Worm (Caenorhabditis elegans) whole organism, L4 larva: ENCODE measurements around the gene C31G12.3.

ENCODE experiments used
- F49E8.2 ChIP-seq: sonication (generic microtip); optimal IDR thresholded peaks from 2 replicates; lab custom pipeline; 2016; ENCODE audit warnings: missing compliant biosample characterization, mild to moderate bottlenecking, missing genetic modification characterization, borderline replicate concordance
- R02D3.7 ChIP-seq: fragments of 150-350 bp; sonication (generic microtip); optimal IDR thresholded peaks from 3 replicates; lab custom pipeline; 2014; ENCODE audit warnings: missing biosample characterization, missing genetic modification characterization
- T20F7.1 ChIP-seq: fragments of 200-800 bp; sonication (Bioruptor generic); optimal IDR thresholded peaks from 2 replicates; lab custom pipeline; 2018; ENCODE audit warnings: mild to moderate bottlenecking, missing genetic modification characterization, missing compliant biosample characterization
- Y105C5A.15 ChIP-seq: fragments of 200-800 bp; sonication (Bioruptor generic); IDR thresholded peaks from 2 replicates; pipeline ENCODE4 v1.3.6; 2022; ENCODE audit warnings: missing genetic modification characterization, missing compliant biosample characterization
- ceh-20 ChIP-seq: fragments of 200-800 bp; sonication (Bioruptor generic); IDR thresholded peaks from 2 replicates; pipeline ENCODE4 v1.3.6; 2022; ENCODE audit warnings: missing genetic modification reagents, missing genetic modification characterization, missing compliant biosample characterization
- ceh-44 ChIP-seq: fragments of 200-800 bp; sonication (Bioruptor generic); IDR thresholded peaks from 2 replicates; pipeline ENCODE4 v1.3.6; 2022; ENCODE audit warnings: missing genetic modification reagents, missing genetic modification characterization, missing compliant biosample characterization
- ceh-82 ChIP-seq: sonication (generic microtip); optimal IDR thresholded peaks from 2 replicates; lab custom pipeline; 2017; ENCODE audit warnings: missing biosample characterization, missing genetic modification characterization
- daf-8 ChIP-seq: fragments of 200-800 bp; sonication (Bioruptor generic); IDR thresholded peaks from 2 replicates; pipeline ENCODE4 v1.3.6; 2022; ENCODE audit warnings: missing genetic modification characterization, missing compliant biosample characterization
- dmd-6 ChIP-seq: fragments of 200-800 bp; sonication (Bioruptor generic); IDR thresholded peaks from 2 replicates; pipeline ENCODE4 v1.3.6; 2022; ENCODE audit warnings: missing genetic modification reagents, missing genetic modification characterization, missing compliant biosample characterization
- dmd-9 ChIP-seq: fragments of 200-800 bp; sonication (Bioruptor generic); IDR thresholded peaks from 2 replicates; pipeline ENCODE4 v1.3.6; 2022; ENCODE audit warnings: missing genetic modification reagents, missing genetic modification characterization, missing compliant biosample characterization
- dve-1 ChIP-seq: sonication (generic microtip); optimal IDR thresholded peaks from 2 replicates; lab custom pipeline; 2017; ENCODE audit warnings: antibody characterized with exemption, mild to moderate bottlenecking, missing genetic modification characterization, missing compliant biosample characterization; ENCODE audit not compliant: insufficient read depth
- gei-8 ChIP-seq: fragments of 200-800 bp; sonication (Bioruptor generic); optimal IDR thresholded peaks from 2 replicates; lab custom pipeline; 2018; ENCODE audit warnings: mild to moderate bottlenecking, missing genetic modification characterization, missing compliant biosample characterization
- hlh-11 ChIP-seq: fragments of 200-800 bp; sonication (Bioruptor generic); optimal IDR thresholded peaks from 2 replicates; lab custom pipeline; 2018; ENCODE audit warnings: mild to moderate bottlenecking, missing genetic modification characterization, missing compliant biosample characterization
- hmg-1.1 ChIP-seq: fragments of 200-800 bp; sonication (Bioruptor generic); IDR thresholded peaks from 2 replicates; pipeline ENCODE4 v1.3.6; 2022; ENCODE audit warnings: missing genetic modification reagents, missing genetic modification characterization, missing compliant biosample characterization
- jun-1 ChIP-seq: fragments of 150-350 bp; optimal IDR thresholded peaks from 2 replicates; lab custom pipeline; 2014; ENCODE audit warnings: missing biosample characterization, missing genetic modification reagents, missing genetic modification characterization
- lim-7 ChIP-seq: fragments of 200-800 bp; sonication (Bioruptor generic); IDR thresholded peaks from 2 replicates; pipeline ENCODE4 v1.3.6; 2022; ENCODE audit warnings: missing genetic modification characterization, missing compliant biosample characterization
- lin-1 ChIP-seq: fragments of 200-800 bp; sonication (Bioruptor generic); IDR thresholded peaks from 2 replicates; pipeline ENCODE4 v1.3.6; 2022; ENCODE audit warnings: missing genetic modification reagents, missing genetic modification characterization, missing compliant biosample characterization
- lin-38 ChIP-seq: fragments of 200-800 bp; sonication (Bioruptor generic); IDR thresholded peaks from 2 replicates; pipeline ENCODE4 v1.3.6; 2022; ENCODE audit warnings: missing genetic modification reagents, missing genetic modification characterization, missing compliant biosample characterization
- lir-3 ChIP-seq: sonication (generic microtip); optimal IDR thresholded peaks from 2 replicates; lab custom pipeline; 2016; ENCODE audit warnings: mild to moderate bottlenecking, missing genetic modification characterization, missing compliant biosample characterization
- madf-5 ChIP-seq, 2 experiments: fragments of 200-800 bp; sonication (Bioruptor generic); IDR thresholded peaks; 2 replicates each; pipeline ENCODE4 v1.3.6; 2022; ENCODE audit warnings: missing compliant biosample characterization in 2 of 2, missing genetic modification characterization in 2 of 2
- madf-9 ChIP-seq: fragments of 200-800 bp; sonication (Bioruptor generic); conservative IDR thresholded peaks from 2 replicates; pipeline ENCODE4 v1.3.6; 2022; ENCODE audit warnings: missing genetic modification reagents, missing genetic modification characterization, missing compliant biosample characterization
- mep-1 ChIP-seq: fragments of 150-350 bp; sonication (generic microtip); optimal IDR thresholded peaks from 3 replicates; lab custom pipeline; 2014; ENCODE audit warnings: missing biosample characterization, missing genetic modification characterization
- mxl-2 ChIP-seq: fragments of 200-800 bp; sonication (Bioruptor generic); conservative IDR thresholded peaks from 2 replicates; pipeline ENCODE4 v1.3.6; 2022; ENCODE audit warnings: missing genetic modification reagents, missing genetic modification characterization, missing compliant biosample characterization
- mxl-3 ChIP-seq: fragments of 200-800 bp; sonication (Bioruptor generic); optimal IDR thresholded peaks from 2 replicates; lab custom pipeline; 2018; ENCODE audit warnings: mild to moderate bottlenecking, missing genetic modification characterization, missing compliant biosample characterization
- nhr-237 ChIP-seq: sonication (generic microtip); optimal IDR thresholded peaks from 2 replicates; lab custom pipeline; 2017; ENCODE audit warnings: missing biosample characterization, missing genetic modification characterization
- nhr-76 ChIP-seq: fragments of 150-350 bp; optimal IDR thresholded peaks from 2 replicates; lab custom pipeline; 2014; ENCODE audit warnings: missing biosample characterization, missing genetic modification characterization
- pha-4 ChIP-seq, 2 experiments: fragments of 150-350 bp in 1 of 2; fragments of 200-800 bp in 1 of 2; sonication (Bioruptor generic) in 1 of 2; IDR thresholded peaks in 1 of 2; optimal IDR thresholded peaks in 1 of 2; 2 replicates each; pipeline versions ENCODE4 v1.3.6 to Lab custom; 2014 to 2022; ENCODE audit warnings: missing genetic modification characterization in 2 of 2, missing genetic modification reagents in 2 of 2, missing biosample characterization in 1 of 2, missing compliant biosample characterization in 1 of 2
- php-3 ChIP-seq: fragments of 200-800 bp; sonication (Bioruptor generic); IDR thresholded peaks from 2 replicates; pipeline ENCODE4 v1.3.6; 2022; ENCODE audit warnings: missing genetic modification reagents, missing genetic modification characterization, missing compliant biosample characterization
- skn-1 ChIP-seq: fragments of 150-350 bp; optimal IDR thresholded peaks from 2 replicates; lab custom pipeline; 2014; ENCODE audit warnings: missing biosample characterization, missing genetic modification characterization
- snpc-1.2 ChIP-seq: fragments of 200-800 bp; sonication (Bioruptor generic); IDR thresholded peaks from 2 replicates; pipeline ENCODE4 v1.3.6; 2022; ENCODE audit warnings: missing genetic modification reagents, missing genetic modification characterization, missing compliant biosample characterization
- snpc-4 ChIP-seq: fragments of 150-350 bp; optimal IDR thresholded peaks from 2 replicates; lab custom pipeline; 2014; ENCODE audit warnings: missing biosample characterization, missing genetic modification characterization
- unc-39 ChIP-seq: sonication (generic microtip); optimal IDR thresholded peaks from 2 replicates; lab custom pipeline; 2017; ENCODE audit warnings: missing biosample characterization, missing genetic modification characterization
- unc-62 ChIP-seq, 3 experiments: fragments of 150-350 bp in 1 of 3; sonication (generic microtip); optimal IDR thresholded peaks in 2 of 3; peaks in 1 of 3; 1 replicate in 1 of 3; 2 replicates in 2 of 3; lab custom pipeline; 2014 to 2017; ENCODE audit warnings: missing biosample characterization in 3 of 3, missing genetic modification characterization in 3 of 3, missing genetic modification reagents in 3 of 3, missing genotype in 1 of 3
- vab-7 ChIP-seq: fragments of 200-800 bp; sonication (Bioruptor generic); IDR thresholded peaks from 2 replicates; pipeline ENCODE4 v1.3.6; 2022; ENCODE audit warnings: missing genetic modification reagents, missing genetic modification characterization, missing compliant biosample characterization
- zfp-3 ChIP-seq: fragments of 200-800 bp; sonication (Bioruptor generic); conservative IDR thresholded peaks from 2 replicates; pipeline ENCODE4 v1.3.6; 2022; ENCODE audit warnings: missing genetic modification reagents, missing genetic modification characterization, missing compliant biosample characterization
- zip-11 ChIP-seq: fragments of 200-800 bp; sonication (Bioruptor generic); IDR thresholded peaks from 2 replicates; pipeline ENCODE4 v1.3.6; 2022; ENCODE audit warnings: missing genetic modification characterization, missing compliant biosample characterization
- ztf-11 ChIP-seq: fragments of 150-350 bp; optimal IDR thresholded peaks from 2 replicates; lab custom pipeline; 2014; ENCODE audit warnings: missing biosample characterization, missing genetic modification characterization
- ztf-7 ChIP-seq: fragments of 150-350 bp; optimal IDR thresholded peaks from 2 replicates; lab custom pipeline; 2014; ENCODE audit warnings: missing biosample characterization, missing genetic modification characterization

Gene C31G12.3

ce11 chrV:18184910-18185309 is at the start of gene C31G12.3:
C31G12.3 (plus strand) TSS chrV:18185210.
- no peak for TF ChIP-seq skn-1 (tag; lab: Kevin White, UChicago)
- TF ChIP-seq hlh-11 (tag; lab: Kevin White, UChicago), result no peak
- TF ChIP-seq madf-5 (GFP tag; IDR thresholded peaks at IDR 0.05; lab: Robert Waterston, UW), result no peak
- no peak for TF ChIP-seq hmg-1.1 (GFP tag; lab: Robert Waterston, UW)
- TF ChIP-seq unc-39 (tag; lab: Kevin White, UChicago), result no peak
- TF ChIP-seq nhr-237 (tag; lab: Kevin White, UChicago), result no peak
- no peak for TF ChIP-seq Y105C5A.15 (GFP tag; lab: Robert Waterston, UW)

DNA sequence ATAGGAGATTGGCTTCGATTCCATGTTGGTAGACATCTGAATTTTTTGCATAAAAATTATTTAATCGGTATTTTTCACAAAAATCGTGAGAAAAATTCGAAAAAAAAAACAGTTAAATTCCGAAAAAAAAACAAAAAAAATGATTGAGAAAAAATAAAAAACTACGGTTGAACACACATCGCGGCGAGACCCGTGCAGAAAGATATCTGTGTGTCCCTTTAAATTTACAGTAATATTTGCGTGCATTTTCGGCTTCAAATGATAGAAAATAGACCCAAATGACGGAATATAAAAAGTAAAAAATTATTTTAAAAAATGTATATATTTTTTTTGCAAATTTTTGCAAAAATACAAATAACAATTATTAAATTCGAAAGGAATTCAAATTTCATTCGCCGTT is 47.3 kb upstream of the C31G12.3 start:
- TF ChIP-seq lim-7 (no peak), zfp-3 (GFP tag; lab: Robert Waterston, UW) (no peak), dve-1 (tag; lab: Kevin White, UChicago) (no peak), ztf-7 (no peak), F49E8.2 (tag; lab: Kevin White, UChicago) (no peak), lin-38 (no peak), ztf-11 (tag; lab: Kevin White, UChicago) (no peak), dmd-9 (GFP tag; lab: Robert Waterston, UW) (no peak), madf-9 (GFP tag; lab: Robert Waterston, UW) (no peak), mxl-2 (GFP tag; lab: Robert Waterston, UW) (no peak), lir-3 (tag; lab: Kevin White, UChicago) (no peak), nhr-76 (tag; lab: Kevin White, UChicago) (no peak), R02D3.7 (tag; lab: Kevin White, UChicago) (no peak), nhr-237 (tag; lab: Kevin White, UChicago) (no peak), mxl-3 (GFP tag; lab: Kevin White, UChicago) (no peak), pha-4 (GFP tag; IDR thresholded peaks at IDR 0.05; lab: Robert Waterston, UW) (no peak), pha-4 (tag; optimal IDR thresholded peaks at IDR 0.05; lab: Kevin White, UChicago) (no peak), Y105C5A.15 (GFP tag; lab: Robert Waterston, UW) (no peak), zip-11 (GFP tag; lab: Robert Waterston, UW) (no peak), ceh-44 (no peak), snpc-4 (tag; lab: Kevin White, UChicago) (no peak)
- TF ChIP-seq, all 104 proteins: peak for 0

DNA sequence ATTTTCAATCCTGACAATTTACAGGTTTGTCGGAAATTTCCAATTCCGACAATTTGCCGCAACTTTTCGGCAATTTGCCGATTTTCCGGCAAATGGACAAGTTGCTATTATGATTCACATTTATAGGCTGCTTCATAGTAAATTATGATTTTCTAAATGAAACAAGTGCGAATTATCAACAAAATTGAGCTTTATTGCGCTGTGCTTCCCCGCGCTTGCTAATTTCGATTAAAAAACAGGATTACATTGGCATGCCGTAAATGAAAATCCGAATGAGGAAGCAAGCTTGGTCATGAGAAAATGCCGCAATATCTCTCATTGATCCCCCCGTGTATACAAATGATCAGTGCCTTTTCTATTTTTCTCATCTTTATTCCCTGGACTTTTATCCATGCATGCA is 46.3 kb upstream of the C31G12.3 start, which contains the start of gene Y37H2A.10:
Y37H2A.10 (plus strand) TSS at position 301 of the 400 bp plus-strand sequence.
- TF ChIP-seq ceh-82 (tag; lab: Kevin White, UChicago), result no peak
- TF ChIP-seq unc-62 (GFP tag; optimal IDR thresholded peaks at IDR 0.05 in 1 of 2; lab: Kevin White, UChicago), result no peak
- no peak for TF ChIP-seq unc-62 (tag; optimal IDR thresholded peaks at IDR 0.05; lab: Kevin White, UChicago)
- no peak for TF ChIP-seq mep-1 (tag; lab: Kevin White, UChicago)
- TF ChIP-seq Y105C5A.15 (GFP tag; lab: Robert Waterston, UW), result no peak
- no peak for TF ChIP-seq T20F7.1
- no peak for TF ChIP-seq daf-8
- no peak for TF ChIP-seq snpc-1.2 (GFP tag; lab: Robert Waterston, UW)
- no peak for TF ChIP-seq hmg-1.1 (GFP tag; lab: Robert Waterston, UW)
- no peak for TF ChIP-seq ceh-20
- TF ChIP-seq lin-1 (GFP tag; lab: Robert Waterston, UW), result no peak
- no peak for TF ChIP-seq gei-8 (GFP tag; lab: Kevin White, UChicago)
- no peak for TF ChIP-seq php-3
- TF ChIP-seq jun-1 (tag; lab: Kevin White, UChicago), result no peak
- no peak for TF ChIP-seq nhr-237 (tag; lab: Kevin White, UChicago)
- TF ChIP-seq lir-3 (tag; lab: Kevin White, UChicago), result no peak
- TF ChIP-seq dmd-9 (GFP tag; lab: Robert Waterston, UW), result no peak
- no peak for TF ChIP-seq vab-7 (GFP tag; lab: Robert Waterston, UW)
- TF ChIP-seq dmd-6 (GFP tag; lab: Robert Waterston, UW), result no peak
- TF ChIP-seq, all 104 proteins: peak for 0
